Worm (Caenorhabditis elegans) whole organism, young adult: ENCODE results near the gene ptp-4A2.

Experiments used
- B0035.1 ChIP-seq: sonication (generic microtip); optimal IDR thresholded peaks from 2 replicates; lab custom pipeline; 2016; ENCODE audit warnings: missing genetic modification characterization, mild to moderate bottlenecking, missing compliant biosample characterization, missing genotype, missing genetic modification reagents
- dpl-1 ChIP-seq: fragments of 150-350 bp; optimal IDR thresholded peaks from 2 replicates; lab custom pipeline; 2014; ENCODE audit warnings: missing biosample characterization, missing genetic modification reagents, missing genetic modification characterization
- hmg-20 ChIP-seq: fragments of 200-800 bp; sonication (Bioruptor generic); IDR thresholded peaks from 2 replicates; pipeline ENCODE4 v1.3.6; 2022; ENCODE audit warnings: missing genetic modification reagents, missing genetic modification characterization, missing compliant biosample characterization
- pha-4 ChIP-seq: fragments of 150-350 bp; sonication (generic microtip); optimal IDR thresholded peaks from 2 replicates; lab custom pipeline; 2014; ENCODE audit warnings: missing biosample characterization, missing genetic modification reagents, missing genetic modification characterization
- unc-62 ChIP-seq: fragments of 150-350 bp; optimal IDR thresholded peaks from 2 replicates; lab custom pipeline; 2014; ENCODE audit warnings: missing biosample characterization, missing genetic modification reagents, missing genetic modification characterization
- zfh-2 ChIP-seq: fragments of 200-800 bp; sonication (Bioruptor generic); conservative IDR thresholded peaks from 2 replicates; pipeline ENCODE4 v1.3.6; 2022; ENCODE audit warnings: missing genetic modification reagents, missing genetic modification characterization, missing compliant biosample characterization
- ztf-25 ChIP-seq: fragments of 200-800 bp; sonication (Bioruptor generic); IDR thresholded peaks from 2 replicates; pipeline ENCODE4 v1.3.6; 2022; ENCODE audit warnings: missing genetic modification reagents, missing genetic modification characterization, missing compliant biosample characterization

DNA sequence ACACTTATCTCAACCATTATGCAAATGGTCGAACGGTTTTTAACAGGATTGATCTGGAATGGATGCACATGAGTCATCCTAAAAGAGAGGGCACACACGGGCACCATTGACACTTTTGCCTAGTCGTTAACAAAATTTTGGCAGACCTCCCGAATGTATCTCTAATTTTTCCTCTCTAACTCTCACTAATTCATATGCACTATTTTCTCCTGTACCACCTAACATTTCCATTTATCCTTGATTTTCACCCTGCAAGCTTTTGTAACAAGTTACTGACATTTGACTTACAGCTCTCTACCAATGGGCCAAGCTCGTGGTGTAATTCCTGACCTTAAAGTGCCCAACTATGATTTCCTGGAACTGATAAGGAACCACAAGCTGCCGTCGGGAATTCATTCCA lies 26.1 kb downstream of the ptp-4A2 start, which contains the start of gene T22B2.3:
- TF ChIP-seq dpl-1 (no peak), unc-62 (GFP tag; lab: Kevin White, UChicago) (no peak), B0035.1 (tag; lab: Kevin White, UChicago) (no peak), pha-4 (tag; lab: Kevin White, UChicago) (no peak), hmg-20 (GFP tag; lab: Robert Waterston, UW) (no peak), ztf-25 (GFP tag; lab: Robert Waterston, UW) (no peak), zfh-2 (GFP tag; lab: Robert Waterston, UW) (no peak)
